Worm (Caenorhabditis elegans): ENCODE data around the gene act-3.

The act-3 gene

DNA sequence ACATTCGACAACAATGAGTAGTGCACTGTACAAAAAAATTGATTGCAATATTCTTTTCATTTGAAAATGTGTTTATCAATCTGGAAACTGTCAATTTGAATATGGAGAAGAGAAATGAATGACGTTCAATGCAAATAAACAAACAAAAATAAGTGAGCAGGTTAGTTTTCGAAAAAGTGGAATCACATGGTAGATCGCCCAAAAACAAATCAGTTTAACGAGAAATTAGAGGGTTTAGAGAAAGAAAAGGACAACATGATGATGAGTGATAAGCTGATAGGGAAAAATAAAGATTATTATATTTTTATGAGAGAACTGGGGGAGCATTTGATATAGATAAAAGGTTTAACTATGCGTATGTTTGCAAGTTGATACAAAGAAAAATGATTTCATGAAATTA, 5.0 kb downstream of the act-3 start, which contains the start of gene T04C12.8 (continued):
- TF ChIP-seq hlh-30 (tag; optimal IDR thresholded peaks at IDR 0.05; ENCODE audit: insufficient read depth) = peak; percentile 69
- 0 out of 2 replicates have a peak, but pooled peaks have one; percentile 41 for TF ChIP-seq ceh-20 (GFP tag; IDR thresholded peaks at IDR 0.05)
- TF ChIP-seq rbr-2 (tag; optimal IDR thresholded peaks at IDR 0.05) = no peak
- no peak for TF ChIP-seq aha-1 (tag)
- TF ChIP-seq nhr-28 (tag; optimal IDR thresholded peaks at IDR 0.05) = peak; percentile 86
- no peak for TF ChIP-seq nhr-237 (tag; optimal IDR thresholded peaks at IDR 0.05)
- no peak for TF ChIP-seq set-16 (GFP tag; IDR thresholded peaks at IDR 0.05)
- no peak for TF ChIP-seq Y48G9A.11 (GFP tag; IDR thresholded peaks at IDR 0.05)
- TF ChIP-seq hmg-1.1 (GFP tag; IDR thresholded peaks at IDR 0.05) = no peak
- no peak for TF ChIP-seq zfp-3 (GFP tag; conservative IDR thresholded peaks at IDR 0.05)
- TF ChIP-seq nhr-10 (tag; optimal IDR thresholded peaks at IDR 0.05) = no peak
- 0 out of 2 replicates have a peak, but pooled peaks have one; percentile 5 for TF ChIP-seq nhr-42 (GFP tag; IDR thresholded peaks at IDR 0.05)
- TF ChIP-seq T26A8.4 (GFP tag; IDR thresholded peaks at IDR 0.05) = peak; percentile 36; the same call in 1 of the 2 replicates
- no peak for TF ChIP-seq spr-1 (tag; optimal IDR thresholded peaks at IDR 0.05)
- no peak for TF ChIP-seq F37D6.2 (tag; optimal IDR thresholded peaks at IDR 0.05)
- no peak for TF ChIP-seq D1046.2 (GFP tag; IDR thresholded peaks at IDR 0.05)
- no peak for TF ChIP-seq unc-39 (tag; optimal IDR thresholded peaks at IDR 0.05)
- peak; percentile 92 for TF ChIP-seq dmd-6 (GFP tag; IDR thresholded peaks at IDR 0.05)
- no peak for TF ChIP-seq vab-7 (GFP tag; IDR thresholded peaks at IDR 0.05)
- TF ChIP-seq ceh-62 (tag; optimal IDR thresholded peaks at IDR 0.05) = no peak
- TF ChIP-seq hif-1 (tag; optimal IDR thresholded peaks at IDR 0.05) = peak in 1 of 2 experiments; percentile 27
- TF ChIP-seq daf-16 (GFP tag; optimal IDR thresholded peaks at IDR 0.05) = peak in 1 of 2 experiments; percentile 86
- TF ChIP-seq daf-16 (tag; optimal IDR thresholded peaks at IDR 0.05) = peak; percentile 99
- TF ChIP-seq ceh-28 (tag; optimal IDR thresholded peaks at IDR 0.05) = no peak
- peak; percentile 52 for TF ChIP-seq lin-1 (GFP tag; IDR thresholded peaks at IDR 0.05)
- TF ChIP-seq hlh-11 (tag; optimal IDR thresholded peaks at IDR 0.05) = peak; percentile 91
- peak; percentile 82 for TF ChIP-seq nhr-102 (tag; optimal IDR thresholded peaks at IDR 0.05)
- peak; percentile 21 for TF ChIP-seq nhr-48 (tag; optimal IDR thresholded peaks at IDR 0.05)
- TF ChIP-seq pha-4 (GFP tag; IDR thresholded peaks at IDR 0.05) = no peak
- peak; percentile 2 for TF ChIP-seq pha-4 (tag; optimal IDR thresholded peaks at IDR 0.05)
- no peak for TF ChIP-seq arid-1 (GFP tag; conservative IDR thresholded peaks at IDR 0.05)
- no peak for TF ChIP-seq Y5F2A.4 (GFP tag; optimal IDR thresholded peaks at IDR 0.05)
- peak; percentile 54 for TF ChIP-seq mxl-3 (GFP tag; optimal IDR thresholded peaks at IDR 0.05)
- no peak for TF ChIP-seq ZK546.5 (tag; optimal IDR thresholded peaks at IDR 0.05)
- TF ChIP-seq php-3 (GFP tag; IDR thresholded peaks at IDR 0.05) = peak; percentile 94
- TF ChIP-seq unc-130 (GFP tag; optimal IDR thresholded peaks at IDR 0.05) = no peak
- no peak for TF ChIP-seq mxl-2 (GFP tag; conservative IDR thresholded peaks at IDR 0.05)
- TF ChIP-seq gei-8 (GFP tag; optimal IDR thresholded peaks at IDR 0.05) = no peak
- no peak for TF ChIP-seq tag-97 (GFP tag; IDR thresholded peaks at IDR 0.05)

DNA sequence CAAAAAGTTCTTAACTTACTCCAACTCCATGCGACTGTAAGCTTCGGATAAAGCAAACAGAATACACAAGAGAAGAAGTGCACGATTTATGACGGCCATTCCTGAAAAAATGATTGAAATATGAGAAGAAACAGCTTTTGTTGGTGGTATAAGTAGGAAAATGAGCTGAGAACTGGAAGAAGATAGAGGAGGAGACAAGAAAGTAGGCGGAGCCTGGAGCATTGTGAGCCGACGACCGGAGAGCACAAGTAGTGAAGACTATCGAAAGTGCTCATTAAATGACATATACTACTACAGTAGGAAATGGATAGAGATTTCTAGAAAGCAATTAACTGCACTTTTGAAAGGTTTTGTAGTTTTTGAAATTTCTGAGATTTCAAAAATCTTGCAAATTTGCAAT, 8.8 kb downstream of the act-3 start, which contains the start of gene nlp-80:
nlp-80 (minus strand) TSS at position 101 of the 400 bp plus-strand sequence.
- TF ChIP-seq lir-3 (tag; optimal IDR thresholded peaks at IDR 0.05) (no peak), T20F7.1 (GFP tag; optimal IDR thresholded peaks at IDR 0.05) (no peak), lin-29 (GFP tag; IDR thresholded peaks at IDR 0.05) (no peak), R02D3.7 (tag; optimal IDR thresholded peaks at IDR 0.05) (no peak), egl-43 (GFP tag; IDR thresholded peaks at IDR 0.05) (no peak), nhr-102 (tag; optimal IDR thresholded peaks at IDR 0.05) (no peak), nhr-41 (GFP tag; IDR thresholded peaks at IDR 0.05) (no peak), fos-1 (tag; optimal IDR thresholded peaks at IDR 0.05) (no peak), ceh-62 (tag; optimal IDR thresholded peaks at IDR 0.05) (no peak), ceh-28 (tag; optimal IDR thresholded peaks at IDR 0.05) (no peak), nhr-76 (tag; optimal IDR thresholded peaks at IDR 0.05) (no peak), pqm-1 (tag; optimal IDR thresholded peaks at IDR 0.05) (no peak)

Data from whole organism, L4 larva.